Fruit fly (Drosophila melanogaster) whole organism, adult: Measurements from ENCODE around the gene Sema1a.

Experiments
- CG11617 ChIP-seq: fragments of 200-800 bp; sonication (Bioruptor generic); optimal IDR thresholded peaks from 2 replicates; lab custom pipeline; 2017; ENCODE audit warnings: mild to moderate bottlenecking, missing biosample characterization, missing genetic modification reagents, missing genetic modification characterization
- CG12768 ChIP-seq: fragments of 200-800 bp; sonication (Bioruptor generic); optimal IDR thresholded peaks from 2 replicates; lab custom pipeline; 2017; ENCODE audit warnings: missing biosample characterization, missing genetic modification characterization, mild to moderate bottlenecking, moderate library complexity, missing genetic modification reagents
- CG14711 ChIP-seq: fragments of 200-800 bp; sonication (Bioruptor generic); optimal IDR thresholded peaks from 2 replicates; lab custom pipeline; 2018; ENCODE audit warnings: missing biosample characterization, mild to moderate bottlenecking, missing genetic modification characterization, moderate library complexity
- CG1620 ChIP-seq: fragments of 200-800 bp; sonication (Bioruptor generic); optimal IDR thresholded peaks from 2 replicates; lab custom pipeline; 2016; ENCODE audit warnings: missing biosample characterization, missing genetic modification characterization
- CG33017 ChIP-seq: fragments of 200-800 bp; sonication (Bioruptor generic); optimal IDR thresholded peaks from 2 replicates; lab custom pipeline; 2018; ENCODE audit warnings: missing biosample characterization, mild to moderate bottlenecking, missing genetic modification characterization, moderate library complexity
- CG5204 ChIP-seq: fragments of 200-800 bp; sonication (Bioruptor generic); optimal IDR thresholded peaks from 2 replicates; lab custom pipeline; 2016; ENCODE audit warnings: missing biosample characterization, missing genetic modification characterization
- CG7045 ChIP-seq: fragments of 200-800 bp; sonication (Bioruptor generic); optimal IDR thresholded peaks from 2 replicates; lab custom pipeline; 2017; ENCODE audit warnings: missing biosample characterization, mild to moderate bottlenecking, missing genetic modification characterization
- CG7101 ChIP-seq: fragments of 200-800 bp; sonication (Bioruptor generic); optimal IDR thresholded peaks from 2 replicates; lab custom pipeline; 2018; ENCODE audit warnings: missing biosample characterization, mild to moderate bottlenecking, missing genetic modification characterization, moderate library complexity
- Clk ChIP-seq: fragments of 200-800 bp; sonication (Bioruptor generic); optimal IDR thresholded peaks from 2 replicates; lab custom pipeline; 2017; ENCODE audit warnings: missing biosample characterization, missing genetic modification characterization
- Crg-1 ChIP-seq: fragments of 200-800 bp; sonication (Bioruptor generic); optimal IDR thresholded peaks from 2 replicates; lab custom pipeline; 2016; ENCODE audit warnings: missing biosample characterization, missing genetic modification characterization
- Hr96 ChIP-seq: fragments of 200-800 bp; sonication (Bioruptor generic); optimal IDR thresholded peaks from 2 replicates; lab custom pipeline; 2016; ENCODE audit warnings: missing biosample characterization, missing genetic modification characterization
- Mnt ChIP-seq: fragments of 200-800 bp; sonication (Bioruptor generic); optimal IDR thresholded peaks from 2 replicates; lab custom pipeline; 2016; ENCODE audit warnings: missing biosample characterization, mild to moderate bottlenecking, missing genetic modification characterization
- bab1 ChIP-seq: fragments of 200-800 bp; sonication (Bioruptor generic); optimal IDR thresholded peaks from 3 replicates; lab custom pipeline; 2019; ENCODE audit warnings: missing biosample characterization, mild to moderate bottlenecking, missing genetic modification characterization, moderate library complexity
- cic ChIP-seq: fragments of 200-800 bp; sonication (Bioruptor generic); optimal IDR thresholded peaks from 2 replicates; lab custom pipeline; 2017; ENCODE audit warnings: missing biosample characterization, mild to moderate bottlenecking, missing genetic modification characterization, moderate library complexity
- cnc ChIP-seq, 2 experiments: fragments of >200 bp; optimal IDR thresholded peaks; 2 replicates each; lab custom pipeline; 2017
- kay ChIP-seq: fragments of 200-800 bp; sonication (Bioruptor generic); peaks from one replicate; lab custom pipeline; 2016; ENCODE audit warnings: missing biosample characterization, missing genetic modification characterization, borderline replicate concordance
- ovo ChIP-seq: fragments of 200-800 bp; sonication (Bioruptor generic); optimal IDR thresholded peaks from 2 replicates; lab custom pipeline; 2016; ENCODE audit warnings: missing biosample characterization, missing genetic modification characterization
- pad ChIP-seq: fragments of 200-800 bp; sonication (Bioruptor generic); optimal IDR thresholded peaks from 3 replicates; lab custom pipeline; 2017; ENCODE audit warnings: missing biosample characterization, missing genetic modification characterization, mild to moderate bottlenecking, moderate library complexity, missing genetic modification reagents
- tj ChIP-seq: fragments of 200-800 bp; sonication (Bioruptor generic); optimal IDR thresholded peaks from 3 replicates; lab custom pipeline; 2017; ENCODE audit warnings: missing biosample characterization, mild to moderate bottlenecking, missing genetic modification characterization, moderate library complexity
- toe ChIP-seq: fragments of 200-800 bp; sonication (Bioruptor generic); optimal IDR thresholded peaks from 2 replicates; lab custom pipeline; 2016; ENCODE audit warnings: missing biosample characterization, missing genetic modification characterization

Sema1a gene

DNA sequence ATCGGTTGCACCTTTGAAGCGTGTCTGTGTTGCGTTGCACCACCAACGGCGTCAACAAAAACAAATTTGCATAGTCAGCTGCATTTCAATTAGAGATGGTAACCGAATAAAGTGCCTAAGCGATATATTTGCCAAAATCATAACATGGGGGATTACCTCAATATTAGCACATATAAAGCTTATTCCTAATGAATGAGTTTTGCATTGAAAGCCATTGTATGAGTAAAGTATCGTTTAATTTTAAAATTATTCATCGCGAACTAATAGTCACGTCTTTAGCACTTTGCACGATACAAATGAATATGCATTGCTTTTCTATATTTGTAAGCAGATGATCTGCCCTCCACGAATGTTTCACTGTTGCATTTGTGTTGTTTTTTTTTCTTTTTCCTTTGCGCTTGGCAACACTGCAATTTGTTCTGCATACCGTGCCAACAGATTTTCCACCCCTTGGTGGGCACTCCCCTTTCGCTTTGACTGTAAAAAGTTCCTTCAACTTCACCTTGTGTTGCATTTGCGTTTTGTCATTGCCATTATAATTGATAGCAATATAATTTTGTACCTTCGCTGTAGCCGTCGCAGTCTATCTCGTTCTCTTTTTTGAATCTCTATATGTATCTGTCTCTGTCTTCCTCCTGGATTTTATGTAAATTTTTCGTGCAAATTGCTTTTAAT lies 43.2 kb downstream of the Sema1a start:
- peak; percentile 59 for TF ChIP-seq tj (GFP tag; lab: Kevin White, UChicago)
- no peak for TF ChIP-seq cic (GFP tag; lab: Kevin White, UChicago)
- TF ChIP-seq pad (GFP tag; lab: Kevin White, UChicago) = no peak
- no peak for TF ChIP-seq cnc (optimal IDR thresholded peaks at IDR 0.05; lab: Kevin White, UChicago)

DNA sequence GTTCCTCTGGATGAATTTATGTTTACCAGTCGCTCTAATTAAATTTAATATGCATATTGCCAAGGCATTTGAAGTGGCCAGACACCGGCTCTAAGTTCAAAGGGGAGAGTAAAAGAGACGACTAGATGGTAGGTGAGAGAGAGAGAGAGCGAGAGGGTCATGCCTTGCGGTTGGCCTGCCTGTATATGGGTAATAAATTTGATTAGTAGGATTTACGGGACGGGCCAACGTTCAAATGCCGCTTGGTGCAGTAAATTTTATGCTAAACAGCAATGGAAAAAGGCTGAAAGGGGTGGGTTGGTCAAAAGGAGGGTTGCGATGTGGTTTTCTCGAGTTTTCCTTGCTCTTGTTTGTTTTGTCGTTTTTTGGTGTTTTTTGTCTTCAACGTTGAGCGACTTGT lies 46.0 kb downstream of the Sema1a start:
- TF ChIP-seq cic (GFP tag; lab: Kevin White, UChicago) (no peak), Crg-1 (no peak), CG33017 (tag; lab: Kevin White, UChicago) (no peak), tj (GFP tag; lab: Kevin White, UChicago) (no peak), cnc (optimal IDR thresholded peaks at IDR 0.05; lab: Kevin White, UChicago) (no peak), bab1 (no peak), ovo (GFP tag; lab: Kevin White, UChicago) (no peak), CG1620 (GFP tag; lab: Kevin White, UChicago) (no peak), CG14711 (no peak), Mnt (no peak), Clk (GFP tag; lab: Kevin White, UChicago) (no peak)

DNA sequence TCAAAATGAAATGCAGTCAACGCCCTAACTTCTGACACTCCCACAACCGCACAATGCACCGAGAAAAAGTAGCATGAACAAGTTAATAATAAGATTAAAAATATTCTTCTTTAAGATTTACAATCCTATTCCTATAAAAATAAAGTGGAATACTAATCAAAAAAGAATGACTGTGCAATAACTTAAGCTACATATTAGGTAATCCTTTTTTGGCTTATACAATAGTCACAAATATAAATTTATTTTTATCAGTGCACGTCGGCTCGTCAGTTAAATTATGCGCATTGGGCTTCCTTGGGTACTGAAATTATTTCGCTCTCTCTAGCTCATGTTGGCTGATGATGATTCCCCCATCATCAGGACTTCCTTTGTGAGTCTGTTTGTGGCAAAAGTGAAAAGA lies 46.8 kb downstream of the Sema1a start:
- TF ChIP-seq CG1620 (GFP tag; lab: Kevin White, UChicago) = no peak
- TF ChIP-seq kay (GFP tag; lab: Kevin White, UChicago) = no peak
- no peak for TF ChIP-seq Clk (GFP tag; lab: Kevin White, UChicago)
- no peak for TF ChIP-seq Crg-1
- no peak for TF ChIP-seq Hr96 (GFP tag; lab: Kevin White, UChicago)
- no peak for TF ChIP-seq ovo (GFP tag; lab: Kevin White, UChicago)
- no peak for TF ChIP-seq pad (GFP tag; lab: Kevin White, UChicago)
- no peak for TF ChIP-seq CG33017 (tag; lab: Kevin White, UChicago)

DNA sequence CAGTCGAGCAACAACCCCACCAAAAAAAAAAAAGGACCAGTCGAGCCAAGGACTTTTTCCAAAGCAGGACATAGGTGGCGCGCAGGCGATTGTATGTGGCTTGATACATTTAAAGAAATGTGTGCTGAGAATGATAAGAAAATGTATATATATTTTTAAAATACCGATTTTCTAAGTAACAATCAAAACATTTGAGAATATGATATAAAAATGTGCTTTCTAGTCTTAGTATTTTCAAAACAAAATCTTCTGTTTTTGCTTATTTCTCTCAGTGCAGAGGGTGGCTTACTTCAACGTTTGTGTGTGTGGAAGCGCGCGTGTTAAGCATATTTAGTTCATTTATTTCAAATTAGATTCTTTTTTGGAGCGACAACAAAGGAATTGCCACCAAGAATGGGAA lies 60.7 kb downstream of the Sema1a start:
- TF ChIP-seq Clk (GFP tag; lab: Kevin White, UChicago) (no peak), CG7045 (no peak), CG11617 (GFP tag; lab: Kevin White, UChicago) (no peak), kay (GFP tag; lab: Kevin White, UChicago) (no peak), CG14711 (no peak), ovo (GFP tag; lab: Kevin White, UChicago) (no peak), tj (GFP tag; lab: Kevin White, UChicago) (no peak), Hr96 (GFP tag; lab: Kevin White, UChicago) (no peak), CG5204 (GFP tag; lab: Kevin White, UChicago) (no peak), bab1 (no peak), Crg-1 (no peak), toe (GFP tag; lab: Kevin White, UChicago) (no peak), Mnt (no peak), pad (GFP tag; lab: Kevin White, UChicago) (no peak), CG7101 (tag; lab: Kevin White, UChicago) (no peak), CG12768 (GFP tag; lab: Kevin White, UChicago) (no peak), CG33017 (tag; lab: Kevin White, UChicago) (no peak)

DNA sequence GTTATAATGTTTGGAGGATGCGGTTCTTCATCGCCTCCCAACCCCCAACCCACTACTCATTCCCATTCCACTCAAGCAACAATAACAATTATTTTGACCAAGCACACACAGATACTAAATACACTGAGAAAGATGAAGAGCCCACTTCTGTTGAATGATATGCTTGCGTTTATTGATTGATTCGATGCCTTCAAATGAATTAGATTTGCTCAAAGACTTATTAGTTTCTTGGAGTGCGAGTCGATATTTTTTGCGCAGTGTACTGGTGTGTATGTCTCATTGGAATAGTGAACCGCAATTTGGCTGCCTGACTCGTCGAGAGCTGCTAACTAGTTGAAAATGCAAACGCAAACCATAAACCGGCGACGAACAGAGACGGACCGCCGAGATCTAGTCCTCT lies 68.9 kb downstream of the Sema1a start:
- no peak for TF ChIP-seq CG14711
- no peak for TF ChIP-seq bab1
- TF ChIP-seq CG5204 (GFP tag; lab: Kevin White, UChicago) = no peak
- no peak for TF ChIP-seq CG12768 (GFP tag; lab: Kevin White, UChicago)
- TF ChIP-seq CG1620 (GFP tag; lab: Kevin White, UChicago) = no peak
- TF ChIP-seq cic (GFP tag; lab: Kevin White, UChicago) = no peak
- TF ChIP-seq pad (GFP tag; lab: Kevin White, UChicago) = no peak
- TF ChIP-seq Mnt = no peak
- no peak for TF ChIP-seq CG33017 (tag; lab: Kevin White, UChicago)
- no peak for TF ChIP-seq CG7101 (tag; lab: Kevin White, UChicago)
- no peak for TF ChIP-seq CG11617 (GFP tag; lab: Kevin White, UChicago)
- no peak for TF ChIP-seq Hr96 (GFP tag; lab: Kevin White, UChicago)
- no peak for TF ChIP-seq tj (GFP tag; lab: Kevin White, UChicago)
- no peak for TF ChIP-seq CG7045
- no peak for TF ChIP-seq Crg-1
- no peak for TF ChIP-seq cnc (optimal IDR thresholded peaks at IDR 0.05; lab: Kevin White, UChicago)
- no peak for TF ChIP-seq toe (GFP tag; lab: Kevin White, UChicago)
- TF ChIP-seq kay (GFP tag; lab: Kevin White, UChicago) = no peak

DNA sequence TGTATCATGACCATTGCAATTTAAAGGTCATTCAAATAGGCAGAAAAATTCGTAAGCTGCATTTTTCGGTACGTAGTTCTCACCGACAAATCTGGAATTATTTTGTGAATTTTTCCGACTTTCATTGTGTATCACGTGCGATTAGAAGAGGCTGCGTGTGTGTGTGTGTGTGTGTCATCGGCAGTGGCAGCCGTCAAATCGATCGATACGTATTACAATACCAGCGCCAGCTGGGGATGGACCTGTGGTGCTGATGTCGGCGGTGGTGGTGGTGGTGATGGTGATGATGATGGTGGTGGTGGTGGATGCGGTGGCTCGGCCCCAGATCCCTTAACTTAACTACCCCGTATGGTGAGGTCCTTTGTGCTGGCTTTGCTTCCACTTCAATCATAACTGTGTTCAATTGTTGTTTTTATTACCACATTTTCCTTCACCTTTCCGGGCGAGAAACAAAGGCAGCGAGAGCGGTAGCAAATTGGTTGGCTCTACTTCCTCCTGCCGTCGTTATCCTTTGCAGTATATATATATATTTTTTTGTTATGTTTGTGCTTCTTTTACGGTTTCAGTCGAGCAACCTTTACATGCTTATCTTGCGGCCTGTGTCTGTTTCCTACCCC lies 70.1 kb downstream of the Sema1a start:
- TF ChIP-seq kay (GFP tag; lab: Kevin White, UChicago) (no peak), CG5204 (GFP tag; lab: Kevin White, UChicago) (no peak), CG11617 (GFP tag; lab: Kevin White, UChicago) (no peak), toe (GFP tag; lab: Kevin White, UChicago) (no peak), Crg-1 (no peak), cnc (optimal IDR thresholded peaks at IDR 0.05; lab: Kevin White, UChicago) (no peak), Mnt (no peak), ovo (GFP tag; lab: Kevin White, UChicago) (no peak), pad (GFP tag; lab: Kevin White, UChicago) (no peak), CG7045 (no peak), bab1 (no peak)
